1 fruit fly cellular context compared by ENCODE assay signal in the genomic region with DNA sequence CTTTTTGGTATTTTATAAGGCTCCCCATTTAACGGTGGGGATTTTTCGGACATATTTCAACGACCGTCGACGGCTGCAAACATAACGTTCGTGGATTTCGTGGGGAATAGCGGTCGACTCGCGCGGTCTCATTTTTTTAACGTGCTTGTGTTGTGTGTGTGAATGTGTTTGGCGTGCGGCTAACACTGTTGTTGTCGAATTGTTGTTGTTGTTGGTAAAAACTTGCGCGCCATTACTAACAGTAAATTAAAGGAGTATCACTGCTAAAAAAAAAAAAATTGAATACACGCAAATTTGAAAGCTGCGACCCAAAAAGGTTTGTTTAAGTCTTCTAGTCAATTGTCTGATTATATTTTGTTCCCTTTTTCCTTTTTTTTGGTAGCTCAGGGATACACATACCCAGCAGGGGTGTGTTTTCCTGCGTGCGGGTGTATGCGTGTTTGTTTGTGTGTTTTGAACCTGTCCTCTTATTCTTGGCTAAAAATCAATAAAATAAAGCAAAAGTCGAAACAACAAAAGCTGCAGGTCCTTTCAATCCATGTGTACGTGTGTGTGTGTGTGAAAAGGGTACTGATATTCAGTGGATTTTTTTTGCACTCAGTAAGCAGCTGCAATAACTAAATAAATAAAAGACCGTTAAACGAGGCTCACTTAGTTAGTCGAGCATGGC.
A peak's percentile ranks its signal among the peaks of the same experiment; 100 is the strongest.
TF ChIP-seq lines count a peak whose summit lies in the region.

CG12991 (plus strand) TSS at position 80 of the 670 bp plus-strand sequence.

TF ChIP-seq in whole organism, embryonic, 481 proteins besides CTCF, POLR2A, EP300 and RAD21 (continued from another document):
- TF ChIP-seq CG10959 (GFP tag; IDR thresholded peaks at IDR 0.05; lab: Robert Waterston, UW) (no peak), ken (GFP tag; IDR thresholded peaks at IDR 0.05; lab: Robert Waterston, UW) (no peak), eve (GFP tag; optimal IDR thresholded peaks at IDR 0.05; lab: Kevin White, UChicago) (no peak), CG10321 (GFP tag; IDR thresholded peaks at IDR 0.05; lab: Robert Waterston, UW) (no peak), fu2 (GFP tag; optimal IDR thresholded peaks at IDR 0.05; lab: Kevin White, UChicago) (no peak), Camta (GFP tag; optimal IDR thresholded peaks at IDR 0.05; lab: Kevin White, UChicago) (no peak), inv (GFP tag; IDR thresholded peaks at IDR 0.05; lab: Robert Waterston, UW; ENCODE audit: partially characterized antibody) (no peak), CG1832 (GFP tag; optimal IDR thresholded peaks at IDR 0.05; lab: Kevin White, UChicago) (no peak), CG17361 (GFP tag; IDR thresholded peaks at IDR 0.05; lab: Robert Waterston, UW) (no peak), CG15479 (GFP tag; optimal IDR thresholded peaks at IDR 0.05; lab: Kevin White, UChicago) (no peak), CG17612 (GFP tag; IDR thresholded peaks at IDR 0.05; lab: Robert Waterston, UW) (no peak), CG2678 (tag; optimal IDR thresholded peaks at IDR 0.05; lab: Kevin White, UChicago) (no peak), CG11560 (tag; IDR thresholded peaks at IDR 0.05; lab: Robert Waterston, UW) (no peak), Atf6 (GFP tag; IDR thresholded peaks at IDR 0.05; lab: Robert Waterston, UW) (no peak), gsb-n (tag; optimal IDR thresholded peaks at IDR 0.05; lab: Kevin White, UChicago) (no peak), esg (GFP tag; conservative IDR thresholded peaks at IDR 0.05; lab: Robert Waterston, UW) (no peak), CG4328 (GFP tag; optimal IDR thresholded peaks at IDR 0.05; lab: Kevin White, UChicago) (no peak), ro (GFP tag; IDR thresholded peaks at IDR 0.05; lab: Robert Waterston, UW) (no peak), lbe (GFP tag; optimal IDR thresholded peaks at IDR 0.05; lab: Kevin White, UChicago) (no peak), CG6813 (GFP tag; optimal IDR thresholded peaks at IDR 0.05; lab: Kevin White, UChicago) (no peak), pan (optimal IDR thresholded peaks at IDR 0.05; lab: Kevin White, UChicago) (no peak), pan (GFP tag; optimal IDR thresholded peaks at IDR 0.05 in 1 of 2, IDR thresholded peaks at IDR 0.05 in 1 of 2) (peak in 1 of 2 experiments; percentile 56), Hmr (GFP tag; optimal IDR thresholded peaks at IDR 0.05; lab: Kevin White, UChicago) (peak; percentile 7), CG2116 (GFP tag; optimal IDR thresholded peaks at IDR 0.05; lab: Kevin White, UChicago) (no peak), maf-S (GFP tag; optimal IDR thresholded peaks at IDR 0.05; lab: Kevin White, UChicago) (no peak), Xrp1 (GFP tag; IDR thresholded peaks at IDR 0.05; lab: Robert Waterston, UW) (no peak), stwl (tag; optimal IDR thresholded peaks at IDR 0.05; lab: Kevin White, UChicago) (no peak), CG7271 (tag; optimal IDR thresholded peaks at IDR 0.05; lab: Kevin White, UChicago) (no peak), CG7963 (GFP tag; IDR thresholded peaks at IDR 0.05; lab: Robert Waterston, UW; ENCODE audit: partially characterized antibody) (no peak), sima (GFP tag; optimal IDR thresholded peaks at IDR 0.05; lab: Kevin White, UChicago) (no peak), Xbp1 (GFP tag; optimal IDR thresholded peaks at IDR 0.05; lab: Kevin White, UChicago) (no peak), CG10654 (GFP tag; optimal IDR thresholded peaks at IDR 0.05; lab: Kevin White, UChicago) (no peak), gcm2 (GFP tag; optimal IDR thresholded peaks at IDR 0.05; lab: Kevin White, UChicago) (no peak), CG2875 (GFP tag; optimal IDR thresholded peaks at IDR 0.05; lab: Kevin White, UChicago) (no peak), CG16815 (GFP tag; optimal IDR thresholded peaks at IDR 0.05; lab: Kevin White, UChicago) (no peak), CG18619 (GFP tag; optimal IDR thresholded peaks at IDR 0.05; lab: Kevin White, UChicago) (no peak), tup (GFP tag; optimal IDR thresholded peaks at IDR 0.05; lab: Kevin White, UChicago) (no peak), ATbp (GFP tag; optimal IDR thresholded peaks at IDR 0.05; lab: Kevin White, UChicago) (no peak), Optix (GFP tag; IDR thresholded peaks at IDR 0.05; lab: Robert Waterston, UW) (no peak), Nf-YC (tag; optimal IDR thresholded peaks at IDR 0.05; lab: Kevin White, UChicago) (no peak), B-H2 (GFP tag; optimal IDR thresholded peaks at IDR 0.05; lab: Kevin White, UChicago) (no peak), MTF-1 (GFP tag; optimal IDR thresholded peaks at IDR 0.05; lab: Kevin White, UChicago; ENCODE audit: borderline replicate concordance) (no peak), tio (GFP tag; optimal IDR thresholded peaks at IDR 0.05; lab: Kevin White, UChicago) (no peak), Six4 (GFP tag; optimal IDR thresholded peaks at IDR 0.05; lab: Kevin White, UChicago) (no peak), HLH4C (GFP tag; IDR thresholded peaks at IDR 0.05; lab: Robert Waterston, UW; ENCODE audit: partially characterized antibody) (no peak), br (optimal IDR thresholded peaks at IDR 0.05; lab: Kevin White, UChicago) (no peak), CG34422 (GFP tag; IDR thresholded peaks at IDR 0.05; lab: Robert Waterston, UW) (peak; percentile 29; the same call in 1 of the 3 replicates), CG15601 (tag; optimal IDR thresholded peaks at IDR 0.05; lab: Kevin White, UChicago) (no peak), stc (GFP tag; IDR thresholded peaks at IDR 0.05; lab: Robert Waterston, UW) (no peak), tin (GFP tag; optimal IDR thresholded peaks at IDR 0.05; lab: Kevin White, UChicago) (no peak), ham (GFP tag; IDR thresholded peaks at IDR 0.05; lab: Robert Waterston, UW) (no peak), dati (GFP tag; IDR thresholded peaks at IDR 0.05; lab: Robert Waterston, UW) (no peak)
